Worm (Caenorhabditis elegans) whole organism, L2 larva: ENCODE results near the gene R05D3.8.

Experiments
- elt-1 ChIP-seq: fragments of 150-350 bp; optimal IDR thresholded peaks from 2 replicates; lab custom pipeline; 2014; ENCODE audit warnings: missing biosample characterization, missing genetic modification characterization
- lin-39 ChIP-seq: fragments of 150-350 bp; optimal IDR thresholded peaks from 2 replicates; lab custom pipeline; 2014; ENCODE audit warnings: missing biosample characterization, missing genetic modification reagents, missing genetic modification characterization
- nhr-25 ChIP-seq: fragments of 150-350 bp; sonication (generic microtip); optimal IDR thresholded peaks from 3 replicates; lab custom pipeline; 2014; ENCODE audit warnings: missing biosample characterization, missing genetic modification characterization
- snpc-4 ChIP-seq: fragments of 150-350 bp; optimal IDR thresholded peaks from 2 replicates; lab custom pipeline; 2014; ENCODE audit warnings: missing biosample characterization, missing genetic modification characterization

- TF ChIP-seq nhr-25 (tag; lab: Kevin White, UChicago) (no peak), snpc-4 (tag; lab: Kevin White, UChicago) (no peak), lin-39 (tag; lab: Kevin White, UChicago) (no peak), elt-1 (tag; lab: Kevin White, UChicago) (no peak)
These were observed 33.7 kb downstream of the R05D3.8 start, which contains the start of gene F10E9.12 for ce11 chrIII:8324412-8324811.
